Fruit fly (Drosophila melanogaster) whole organism, prepupa: ENCODE results near the gene Eig71Ek.

Source experiments
- Blimp-1 ChIP-seq: fragments of 200-800 bp; sonication (Bioruptor generic); optimal IDR thresholded peaks from 3 replicates; lab custom pipeline; 2017; ENCODE audit warnings: missing biosample characterization, missing genetic modification characterization, mild to moderate bottlenecking, moderate library complexity, missing genetic modification reagents
- CG10631 ChIP-seq: fragments of 200-800 bp; sonication (Bioruptor generic); optimal IDR thresholded peaks from 2 replicates; lab custom pipeline; 2016; ENCODE audit warnings: missing biosample characterization, missing genetic modification characterization
- CG10669 ChIP-seq: fragments of 200-800 bp; sonication (Bioruptor generic); optimal IDR thresholded peaks from 3 replicates; lab custom pipeline; 2018; ENCODE audit warnings: missing biosample characterization, mild to moderate bottlenecking, missing genetic modification characterization, moderate library complexity
- CG11294 ChIP-seq: fragments of 200-800 bp; sonication (Bioruptor generic); IDR thresholded peaks from 2 replicates; pipeline ENCODE4 v1.3.6; 2022; ENCODE audit warnings: missing biosample characterization, missing genetic modification characterization
- CG11762 ChIP-seq: fragments of 200-800 bp; sonication (Bioruptor generic); optimal IDR thresholded peaks from 3 replicates; lab custom pipeline; 2016; ENCODE audit warnings: missing biosample characterization, missing genetic modification characterization; ENCODE audit not compliant: insufficient read depth
- CG15336 ChIP-seq: fragments of 200-800 bp; sonication (Bioruptor generic); IDR thresholded peaks from 2 replicates; pipeline ENCODE4 v1.3.6; 2022; ENCODE audit warnings: missing biosample characterization, missing genetic modification characterization
- CG3032 ChIP-seq: fragments of 200-800 bp; optimal IDR thresholded peaks from 2 replicates; lab custom pipeline; 2019; ENCODE audit warnings: missing biosample characterization, mild to moderate bottlenecking, missing genetic modification characterization, moderate library complexity
- CG31627 ChIP-seq: fragments of 200-800 bp; sonication (Bioruptor generic); optimal IDR thresholded peaks from 3 replicates; lab custom pipeline; 2016; ENCODE audit warnings: missing biosample characterization, missing genetic modification characterization
- CG34406 ChIP-seq: fragments of 200-800 bp; sonication (Bioruptor generic); optimal IDR thresholded peaks from 3 replicates; lab custom pipeline; 2016; ENCODE audit warnings: missing biosample characterization, missing genetic modification characterization
- CG3919 ChIP-seq: fragments of 200-800 bp; sonication (Bioruptor generic); optimal IDR thresholded peaks from 3 replicates; lab custom pipeline; 2016; ENCODE audit warnings: missing biosample characterization, missing genetic modification characterization
- CG6163 ChIP-seq: fragments of 200-800 bp; sonication (Bioruptor generic); IDR thresholded peaks from 3 replicates; pipeline ENCODE4 v1.3.6; 2022; ENCODE audit warnings: missing biosample characterization, missing genetic modification characterization
- CG6276 ChIP-seq: fragments of 200-800 bp; sonication (Bioruptor generic); optimal IDR thresholded peaks from 2 replicates; lab custom pipeline; 2017; ENCODE audit warnings: missing biosample characterization, mild to moderate bottlenecking, missing genetic modification characterization
- CG6792 ChIP-seq: fragments of 200-800 bp; sonication (Bioruptor generic); optimal IDR thresholded peaks from 3 replicates; lab custom pipeline; 2016; ENCODE audit warnings: missing biosample characterization, missing genetic modification characterization
- CG6808 ChIP-seq: fragments of 200-800 bp; sonication (Bioruptor generic); optimal IDR thresholded peaks from 3 replicates; lab custom pipeline; 2017; ENCODE audit warnings: missing biosample characterization, missing genetic modification characterization, mild to moderate bottlenecking, moderate library complexity, missing genetic modification reagents
- CG7368 ChIP-seq: fragments of 200-800 bp; sonication (Bioruptor generic); optimal IDR thresholded peaks from 3 replicates; lab custom pipeline; 2016; ENCODE audit warnings: missing biosample characterization, missing genetic modification characterization
- CG8319 ChIP-seq: fragments of 200-800 bp; sonication (Bioruptor generic); optimal IDR thresholded peaks from 3 replicates; lab custom pipeline; 2016; ENCODE audit warnings: missing biosample characterization, missing genetic modification characterization
- CG8632 ChIP-seq: fragments of 200-800 bp; sonication (Bioruptor generic); optimal IDR thresholded peaks from 3 replicates; lab custom pipeline; 2016; ENCODE audit warnings: missing biosample characterization, missing genetic modification characterization
- Eip75B ChIP-seq: fragments of 200-800 bp; sonication (Bioruptor generic); optimal IDR thresholded peaks from 3 replicates; lab custom pipeline; 2016; ENCODE audit warnings: missing biosample characterization, missing genetic modification characterization
- Eip78C ChIP-seq: fragments of 200-800 bp; sonication (Bioruptor generic); peaks from one replicate; lab custom pipeline; 2016; ENCODE audit warnings: missing biosample characterization, missing genetic modification characterization
- Gug ChIP-seq: fragments of 200-800 bp; sonication (Bioruptor generic); IDR thresholded peaks from 2 replicates; pipeline ENCODE4 v1.3.6; 2022; ENCODE audit warnings: missing biosample characterization, missing genetic modification characterization
- Hr39 ChIP-seq: fragments of 200-800 bp; sonication (Bioruptor generic); optimal IDR thresholded peaks from 2 replicates; lab custom pipeline; 2016; ENCODE audit warnings: missing biosample characterization, missing genetic modification characterization
- Hr4 ChIP-seq: fragments of 200-800 bp; sonication (Bioruptor generic); optimal IDR thresholded peaks from 3 replicates; lab custom pipeline; 2016; ENCODE audit warnings: missing biosample characterization, missing genetic modification characterization
- Smox ChIP-seq: fragments of 200-800 bp; sonication (Bioruptor generic); optimal IDR thresholded peaks from 3 replicates; lab custom pipeline; 2016; ENCODE audit warnings: missing biosample characterization, missing genetic modification characterization
- Sox14 ChIP-seq: fragments of 200-800 bp; sonication (Bioruptor generic); optimal IDR thresholded peaks from 3 replicates; lab custom pipeline; 2016; ENCODE audit warnings: missing biosample characterization, missing genetic modification characterization
- Sox15 ChIP-seq: fragments of 200-800 bp; sonication (Bioruptor generic); optimal IDR thresholded peaks from 3 replicates; lab custom pipeline; 2016; ENCODE audit warnings: missing biosample characterization, missing genetic modification characterization
- acj6 ChIP-seq: fragments of 200-800 bp; sonication (Bioruptor generic); optimal IDR thresholded peaks from 3 replicates; lab custom pipeline; 2016; ENCODE audit warnings: missing biosample characterization, missing genetic modification characterization
- dac ChIP-seq: fragments of 200-800 bp; sonication (Bioruptor generic); optimal IDR thresholded peaks from 2 replicates; lab custom pipeline; 2017; ENCODE audit warnings: missing biosample characterization, mild to moderate bottlenecking, missing genetic modification characterization
- eg ChIP-seq: fragments of 200-800 bp; sonication (Bioruptor generic); IDR thresholded peaks from 3 replicates; pipeline ENCODE4 v1.3.6; 2022; ENCODE audit warnings: missing biosample characterization, missing genetic modification characterization
- esn ChIP-seq: fragments of 200-800 bp; sonication (Bioruptor generic); optimal IDR thresholded peaks from 2 replicates; lab custom pipeline; 2016; ENCODE audit warnings: missing biosample characterization, mild to moderate bottlenecking, missing genetic modification characterization, moderate library complexity
- fkh ChIP-seq: fragments of 200-800 bp; sonication (Bioruptor generic); optimal IDR thresholded peaks from 3 replicates; lab custom pipeline; 2017; ENCODE audit warnings: missing biosample characterization, mild to moderate bottlenecking, missing genetic modification characterization, moderate library complexity
- lz ChIP-seq: fragments of 200-800 bp; sonication (Bioruptor generic); optimal IDR thresholded peaks from 3 replicates; lab custom pipeline; 2016; ENCODE audit warnings: missing biosample characterization, missing genetic modification characterization
- pdm3 ChIP-seq: fragments of 200-800 bp; sonication (Bioruptor generic); optimal IDR thresholded peaks from 3 replicates; lab custom pipeline; 2016; ENCODE audit warnings: missing biosample characterization, missing genetic modification characterization
- salr ChIP-seq, 2 experiments: fragments of 200-800 bp; sonication (Bioruptor generic); optimal IDR thresholded peaks; 3 replicates each; lab custom pipeline; 2016 to 2018; ENCODE audit warnings: missing biosample characterization in 2 of 2, missing genetic modification characterization in 2 of 2, mild to moderate bottlenecking in 1 of 2
- svp ChIP-seq: fragments of 200-800 bp; sonication (Bioruptor generic); peaks from one replicate; lab custom pipeline; 2016; ENCODE audit warnings: missing biosample characterization, missing genetic modification characterization
- vri ChIP-seq: fragments of 200-800 bp; sonication (Bioruptor generic); optimal IDR thresholded peaks from 3 replicates; lab custom pipeline; 2016; ENCODE audit warnings: missing biosample characterization, mild to moderate bottlenecking, missing genetic modification characterization

The Eig71Ek gene

DNA sequence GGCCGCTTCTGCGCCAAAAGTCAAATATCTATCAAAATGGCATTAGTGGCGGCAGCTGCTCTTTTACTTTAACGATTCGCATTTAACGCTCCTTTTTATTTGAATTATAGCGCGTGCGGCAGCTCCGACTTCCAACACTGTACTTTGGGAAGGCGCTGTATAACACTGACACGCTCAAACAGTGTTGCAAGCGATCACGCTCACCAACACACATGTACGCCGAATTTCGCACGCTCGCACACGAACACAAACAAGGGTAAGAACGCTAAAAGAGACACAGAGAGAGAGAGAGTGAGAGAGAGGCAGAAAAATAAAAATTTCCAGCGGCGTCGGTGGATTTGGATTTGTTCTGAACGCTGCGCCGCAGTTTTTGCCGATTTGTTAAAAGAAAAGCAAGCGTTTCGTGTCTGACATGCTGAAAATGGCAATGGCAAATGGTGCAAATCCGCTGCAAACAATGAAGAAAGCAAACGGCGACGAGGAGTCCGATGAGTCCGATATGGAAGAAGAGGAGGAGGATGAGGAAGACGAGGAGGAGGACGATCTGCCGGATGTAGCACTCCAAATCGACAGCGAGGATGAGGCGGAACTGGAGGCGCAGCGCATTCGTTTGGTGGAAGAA is 41.3 kb upstream of the Eig71Ek start, which contains the start of gene Phs (continued):
- TF ChIP-seq CG10631 (GFP tag; lab: Kevin White, UChicago) (peak; percentile 67), CG31627 (peak; percentile 88), CG6792 (GFP tag; lab: Kevin White, UChicago) (peak; percentile 66), acj6 (peak; percentile 61), salr (GFP tag; optimal IDR thresholded peaks at IDR 0.05; lab: Kevin White, UChicago) (peak; percentile 6 to 51), pdm3 (peak; percentile 74), dac (GFP tag; lab: Kevin White, UChicago) (peak; percentile 41), Hr4 (GFP tag; lab: Kevin White, UChicago) (peak; percentile 28), CG34406 (GFP tag; lab: Kevin White, UChicago) (peak; percentile 0)

- TF ChIP-seq svp (GFP tag; lab: Kevin White, UChicago): peak; percentile 13
- no peak for TF ChIP-seq CG7368 (GFP tag; lab: Kevin White, UChicago)
- no peak for TF ChIP-seq Smox (GFP tag; lab: Kevin White, UChicago)
Observed at dm6 chr3L:15624097-15624496, 37.0 kb upstream of the Eig71Ek start.

DNA sequence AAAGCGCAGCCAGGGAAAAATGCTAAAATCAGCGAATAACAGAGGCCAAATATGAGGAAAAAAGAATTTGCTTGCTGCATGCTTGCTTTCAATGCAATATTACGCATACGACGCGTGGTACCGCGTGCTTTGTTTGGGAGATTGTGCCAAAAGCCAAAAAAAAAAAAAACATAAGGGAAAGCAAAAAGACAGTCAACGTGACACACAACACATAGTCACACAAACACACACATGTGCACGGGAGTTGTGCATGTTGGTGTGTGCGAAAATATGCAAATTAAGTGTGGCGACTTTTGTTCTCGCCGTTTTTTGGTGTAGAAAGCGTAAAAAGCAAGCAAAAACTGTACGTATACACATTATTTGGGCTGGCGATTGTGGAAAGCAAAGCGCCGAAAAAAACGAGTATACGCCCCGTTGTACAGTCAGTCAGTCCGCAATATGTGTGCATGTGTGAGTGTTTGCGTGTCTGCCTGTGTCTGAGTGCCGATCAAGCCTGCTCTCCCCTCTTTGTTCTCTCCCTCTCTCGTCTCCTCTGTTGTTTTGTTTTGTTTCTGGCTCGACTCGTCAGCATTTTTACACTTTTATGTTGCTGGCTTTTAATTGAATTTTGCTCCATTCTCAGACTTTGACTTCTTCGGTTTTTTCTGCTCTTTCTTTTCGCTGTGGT is 36.0 kb upstream of the Eig71Ek start:
- no peak for TF ChIP-seq Sox14 (GFP tag; lab: Kevin White, UChicago)
- no peak for TF ChIP-seq lz (GFP tag; lab: Kevin White, UChicago)
- TF ChIP-seq Eip75B: no peak
- TF ChIP-seq CG6163 (GFP tag; lab: Robert Waterston, UW): no peak; the same call in 2 of the 3 replicates
- TF ChIP-seq Hr39 (GFP tag; lab: Kevin White, UChicago): no peak
- TF ChIP-seq Blimp-1 (GFP tag; lab: Kevin White, UChicago): no peak
- TF ChIP-seq CG11294 (GFP tag; lab: Robert Waterston, UW): no peak
- no peak for TF ChIP-seq CG6808
- no peak for TF ChIP-seq fkh (GFP tag; lab: Kevin White, UChicago)
- TF ChIP-seq CG3919: no peak
- TF ChIP-seq Sox15 (GFP tag; lab: Kevin White, UChicago): no peak
- no peak for TF ChIP-seq esn (GFP tag; lab: Kevin White, UChicago)
- no peak for TF ChIP-seq CG11762 (GFP tag; lab: Kevin White, UChicago)
- no peak for TF ChIP-seq CG6276 (GFP tag; lab: Kevin White, UChicago)
- TF ChIP-seq CG8632 (GFP tag; lab: Kevin White, UChicago): no peak
- no peak for TF ChIP-seq vri (GFP tag; lab: Kevin White, UChicago)
- peak; percentile 59 for TF ChIP-seq svp (GFP tag; lab: Kevin White, UChicago)
- peak; percentile 16; the same call in 1 of the 3 replicates for TF ChIP-seq eg (GFP tag; lab: Robert Waterston, UW)
- no peak for TF ChIP-seq CG10669
- TF ChIP-seq CG15336: peak; percentile 41; the same call in 1 of the 2 replicates
- TF ChIP-seq Gug (GFP tag; lab: Robert Waterston, UW): no peak
- TF ChIP-seq CG8319 (GFP tag; lab: Kevin White, UChicago): no peak
- TF ChIP-seq Eip78C (GFP tag; lab: Kevin White, UChicago): no peak
- no peak for TF ChIP-seq CG3032 (tag; lab: Kevin White, UChicago)
